Fruit fly (Drosophila melanogaster) whole organism, wandering third instar larva: ENCODE results near the gene pon.

Experiments
- Hr78 ChIP-seq: fragments of >200 bp; optimal IDR thresholded peaks from 2 replicates; lab custom pipeline; 2017; ENCODE audit warnings: missing biosample characterization, missing genetic modification characterization
- OdsH ChIP-seq: fragments of 200-800 bp; sonication (Bioruptor generic); optimal IDR thresholded peaks from 2 replicates; lab custom pipeline; 2016; ENCODE audit warnings: missing biosample characterization, mild to moderate bottlenecking, missing genetic modification characterization
- Vsx2 ChIP-seq: fragments of 200-300, 225-300 bp; sonication (Bioruptor generic); optimal IDR thresholded peaks from 2 replicates; lab custom pipeline; 2018; ENCODE audit warnings: missing biosample characterization, missing genetic modification characterization; ENCODE audit not compliant: partially characterized antibody
- fru ChIP-seq: fragments of 200-800 bp; sonication (Bioruptor generic); optimal IDR thresholded peaks from 3 replicates; lab custom pipeline; 2016; ENCODE audit warnings: missing biosample characterization, mild to moderate bottlenecking, missing genetic modification characterization
- usp ChIP-seq: fragments of >200 bp; optimal IDR thresholded peaks from 2 replicates; lab custom pipeline; 2017; ENCODE audit warnings: missing biosample characterization, missing genetic modification characterization

DNA sequence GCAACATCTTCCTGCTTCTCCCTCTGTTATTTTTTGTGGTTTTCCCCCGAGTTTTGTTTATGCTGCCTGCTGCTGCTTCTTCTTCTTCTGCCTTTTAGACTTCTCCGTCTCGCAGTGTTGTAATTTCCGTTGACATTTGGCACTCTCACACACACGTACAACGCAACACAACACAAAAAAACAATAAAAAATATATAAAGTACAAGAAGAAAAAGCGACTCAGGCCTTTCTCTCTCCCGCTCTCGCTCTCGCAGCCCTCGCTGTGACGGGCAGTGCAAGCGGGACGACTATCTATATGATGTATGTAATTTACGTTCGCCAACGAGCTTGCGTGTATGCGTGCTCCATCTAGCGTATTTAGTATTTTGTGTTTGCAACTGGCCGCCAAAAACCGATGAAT lies 50.0 kb downstream of the pon start:
- TF ChIP-seq Vsx2 (no peak), OdsH (GFP tag; lab: Kevin White, UChicago) (no peak), usp (no peak), Hr78 (GFP tag; lab: Kevin White, UChicago) (no peak), fru (GFP tag; lab: Kevin White, UChicago) (peak; percentile 32)
